Fruit fly (Drosophila melanogaster) whole organism, embryonic: Measurements from ENCODE around the gene CG3339.

Source experiments
- CG1024 ChIP-seq: fragments of 200-800 bp; sonication (Bioruptor generic); IDR thresholded peaks from 2 replicates; pipeline ENCODE4 v1.3.6; 2022; ENCODE audit warnings: missing biosample characterization, missing genetic modification characterization
- CG10462 ChIP-seq: fragments of 200-800 bp; sonication (Bioruptor generic); optimal IDR thresholded peaks from 2 replicates; lab custom pipeline; 2016; ENCODE audit warnings: missing biosample characterization, missing genetic modification characterization
- CG14667 ChIP-seq: fragments of 200-800 bp; sonication (Bioruptor generic); IDR thresholded peaks from 2 replicates; pipeline ENCODE4 v1.3.6; 2022; ENCODE audit warnings: missing biosample characterization, missing genetic modification characterization
- CG15479 ChIP-seq: fragments of 200-800 bp; sonication (Bioruptor generic); optimal IDR thresholded peaks from 3 replicates; lab custom pipeline; 2019; ENCODE audit warnings: missing biosample characterization, mild to moderate bottlenecking, missing genetic modification characterization, moderate library complexity
- CG15696 ChIP-seq: fragments of 200-800 bp; sonication (Bioruptor generic); optimal IDR thresholded peaks from 2 replicates; lab custom pipeline; 2019; ENCODE audit warnings: missing biosample characterization, mild to moderate bottlenecking, missing genetic modification characterization, moderate library complexity
- CG16813 ChIP-seq: fragments of 200-800 bp; sonication (Bioruptor generic); IDR thresholded peaks from 3 replicates; pipeline ENCODE4 v1.3.6; 2022; ENCODE audit warnings: missing biosample characterization, missing genetic modification characterization; ENCODE audit not compliant: partially characterized antibody
- CG18619 ChIP-seq: fragments of 200-800 bp; sonication (Bioruptor generic); optimal IDR thresholded peaks from 3 replicates; lab custom pipeline; 2017; ENCODE audit warnings: missing biosample characterization, mild to moderate bottlenecking, missing genetic modification characterization
- CG2129 ChIP-seq: fragments of 200-800 bp; sonication (Bioruptor generic); IDR thresholded peaks from 2 replicates; pipeline ENCODE4 v1.3.6; 2022; ENCODE audit warnings: missing biosample characterization, missing genetic modification characterization; ENCODE audit not compliant: partially characterized antibody
- CG2889 ChIP-seq: fragments of 200-800 bp; sonication (Bioruptor generic); IDR thresholded peaks from 3 replicates; pipeline ENCODE4 v1.3.6; 2022; ENCODE audit warnings: missing biosample characterization, missing genetic modification characterization
- CG33557 ChIP-seq: fragments of 200-800 bp; sonication (Bioruptor generic); optimal IDR thresholded peaks from 2 replicates; lab custom pipeline; 2019; ENCODE audit warnings: missing biosample characterization, mild to moderate bottlenecking, missing genetic modification characterization, moderate library complexity
- CG34376 ChIP-seq: fragments of 200-800 bp; sonication (Bioruptor generic); optimal IDR thresholded peaks from 2 replicates; lab custom pipeline; 2018; ENCODE audit warnings: missing biosample characterization, mild to moderate bottlenecking, missing genetic modification characterization
- CG34422 ChIP-seq: fragments of 200-800 bp; sonication (Bioruptor generic); IDR thresholded peaks from 3 replicates; pipeline ENCODE4 v1.3.6; 2022; ENCODE audit warnings: missing biosample characterization, missing genetic modification characterization
- CG4707 ChIP-seq: fragments of 200-800 bp; sonication (Bioruptor generic); optimal IDR thresholded peaks from 2 replicates; lab custom pipeline; 2018; ENCODE audit warnings: missing biosample characterization, mild to moderate bottlenecking, missing genetic modification characterization, moderate library complexity
- CG6654 ChIP-seq: fragments of 200-800 bp; sonication (Bioruptor generic); optimal IDR thresholded peaks from 2 replicates; lab custom pipeline; 2017; ENCODE audit warnings: missing biosample characterization, mild to moderate bottlenecking, missing genetic modification characterization
- CG6813 ChIP-seq: fragments of 200-800 bp; sonication (Bioruptor generic); optimal IDR thresholded peaks from 2 replicates; lab custom pipeline; 2017; ENCODE audit warnings: missing biosample characterization, missing genetic modification characterization, mild to moderate bottlenecking, moderate library complexity, missing genetic modification reagents
- CG7271 ChIP-seq: fragments of 200-800 bp; sonication (Bioruptor generic); optimal IDR thresholded peaks from 2 replicates; lab custom pipeline; 2018; ENCODE audit warnings: missing biosample characterization, mild to moderate bottlenecking, missing genetic modification characterization, moderate library complexity
- CG7357 ChIP-seq: fragments of 200-800 bp; sonication (Bioruptor generic); IDR thresholded peaks from 3 replicates; pipeline ENCODE4 v1.3.6; 2022; ENCODE audit warnings: missing biosample characterization, missing genetic modification characterization
- CG7372 ChIP-seq: fragments of 200-800 bp; sonication (Bioruptor generic); IDR thresholded peaks from 2 replicates; pipeline ENCODE4 v1.3.6; 2022; ENCODE audit warnings: missing biosample characterization, missing genetic modification characterization
- CG8765 ChIP-seq: fragments of 200-800 bp; sonication (Bioruptor generic); IDR thresholded peaks from 2 replicates; pipeline ENCODE4 v1.3.6; 2022; ENCODE audit warnings: missing biosample characterization, missing genetic modification characterization
- CrebB ChIP-seq: fragments of 200-800 bp; sonication (Bioruptor generic); optimal IDR thresholded peaks from 3 replicates; lab custom pipeline; 2018; ENCODE audit warnings: missing biosample characterization, mild to moderate bottlenecking, missing genetic modification characterization
- Ets97D ChIP-seq: fragments of 200-800 bp; sonication (Bioruptor generic); optimal IDR thresholded peaks from 3 replicates; lab custom pipeline; 2016; ENCODE audit warnings: missing biosample characterization, missing genetic modification characterization
- Gsc ChIP-seq: fragments of 200-800 bp; sonication (Bioruptor generic); IDR thresholded peaks from 2 replicates; pipeline ENCODE4 v1.3.6; 2022; ENCODE audit warnings: missing biosample characterization, missing genetic modification characterization
- HLH4C ChIP-seq: fragments of 200-800 bp; sonication (Bioruptor generic); IDR thresholded peaks from 3 replicates; pipeline ENCODE4 v1.3.6; 2022; ENCODE audit warnings: missing biosample characterization, missing genetic modification characterization; ENCODE audit not compliant: partially characterized antibody
- HmgZ ChIP-seq: fragments of 200-800 bp; sonication (Bioruptor generic); optimal IDR thresholded peaks from 2 replicates; lab custom pipeline; 2018; ENCODE audit warnings: missing biosample characterization, mild to moderate bottlenecking, missing genetic modification characterization
- Jarid2 ChIP-seq: fragments of 200-800 bp; sonication (Bioruptor generic); optimal IDR thresholded peaks from 3 replicates; lab custom pipeline; 2017; ENCODE audit warnings: mild to moderate bottlenecking, missing biosample characterization, missing genetic modification reagents, missing genetic modification characterization
- Lim3 ChIP-seq: fragments of 200-800 bp; sonication (Bioruptor generic); IDR thresholded peaks from 2 replicates; pipeline ENCODE4 v1.3.6; 2022; ENCODE audit warnings: missing biosample characterization, missing genetic modification characterization
- Mes4 ChIP-seq: fragments of 200-800 bp; sonication (Bioruptor generic); optimal IDR thresholded peaks from 2 replicates; lab custom pipeline; 2016; ENCODE audit warnings: missing biosample characterization, missing genetic modification characterization
- NC2β ChIP-seq: fragments of 200-800 bp; sonication (Bioruptor generic); optimal IDR thresholded peaks from 2 replicates; lab custom pipeline; 2016; ENCODE audit warnings: missing biosample characterization, missing genetic modification characterization
- Sin3A ChIP-seq: fragments of >200 bp; optimal IDR thresholded peaks from 2 replicates; lab custom pipeline; 2018
- Sox102F ChIP-seq: fragments of 200-800 bp; sonication (Bioruptor generic); optimal IDR thresholded peaks from 2 replicates; lab custom pipeline; 2018; ENCODE audit warnings: missing biosample characterization, mild to moderate bottlenecking, missing genetic modification characterization, moderate library complexity
- Stat92E ChIP-seq, 3 experiments: fragments of >200 bp in 2 of 3; fragments of 200-800 bp in 1 of 3; sonication (Bioruptor generic) in 1 of 3; optimal IDR thresholded peaks; 2 replicates each; lab custom pipeline; 2017 to 2019; ENCODE audit warnings: missing biosample characterization in 3 of 3, missing genetic modification characterization in 3 of 3, mild to moderate bottlenecking in 1 of 3, moderate library complexity in 1 of 3
- TFAM ChIP-seq: fragments of 200-800 bp; sonication (Bioruptor generic); optimal IDR thresholded peaks from 2 replicates; lab custom pipeline; 2017; ENCODE audit warnings: missing biosample characterization, missing genetic modification characterization, inconsistent platforms
- cg ChIP-seq: fragments of 200-800 bp; sonication (Bioruptor generic); optimal IDR thresholded peaks from 3 replicates; lab custom pipeline; 2019; ENCODE audit warnings: missing biosample characterization, mild to moderate bottlenecking, missing genetic modification characterization, moderate library complexity
- chm ChIP-seq: fragments of 200-800 bp; sonication (Bioruptor generic); IDR thresholded peaks from 2 replicates; pipeline ENCODE4 v1.3.6; 2022; ENCODE audit warnings: missing biosample characterization, missing genetic modification characterization
- emc ChIP-seq: fragments of 200-800 bp; sonication (Bioruptor generic); optimal IDR thresholded peaks from 2 replicates; lab custom pipeline; 2016; ENCODE audit warnings: missing biosample characterization, missing genetic modification characterization
- ewg ChIP-seq: fragments of 200-800 bp; sonication (Bioruptor generic); optimal IDR thresholded peaks from 3 replicates; lab custom pipeline; 2017; ENCODE audit warnings: mild to moderate bottlenecking, missing biosample characterization, missing genetic modification reagents, missing genetic modification characterization
- gem ChIP-seq: fragments of 200-800 bp; sonication (Bioruptor generic); optimal IDR thresholded peaks from 2 replicates; lab custom pipeline; 2019; ENCODE audit warnings: missing biosample characterization, mild to moderate bottlenecking, missing genetic modification characterization, moderate library complexity
- her ChIP-seq: fragments of 200-800 bp; sonication (Bioruptor generic); optimal IDR thresholded peaks from 2 replicates; lab custom pipeline; 2016; ENCODE audit warnings: missing biosample characterization, missing genetic modification characterization
- kah ChIP-seq: fragments of 200-800 bp; sonication (Bioruptor generic); optimal IDR thresholded peaks from 2 replicates; lab custom pipeline; 2018; ENCODE audit warnings: missing biosample characterization, mild to moderate bottlenecking, missing genetic modification characterization
- lilli ChIP-seq: fragments of 200-800 bp; sonication (Bioruptor generic); optimal IDR thresholded peaks from 3 replicates; lab custom pipeline; 2016; ENCODE audit warnings: missing biosample characterization, missing genetic modification characterization
- mirr ChIP-seq: fragments of 200-800 bp; sonication (Bioruptor generic); optimal IDR thresholded peaks from 3 replicates; lab custom pipeline; 2018; ENCODE audit warnings: missing biosample characterization, mild to moderate bottlenecking, missing genetic modification characterization
- nom ChIP-seq: fragments of 200-800 bp; sonication (Bioruptor generic); optimal IDR thresholded peaks from 2 replicates; lab custom pipeline; 2017; ENCODE audit warnings: missing biosample characterization, missing genetic modification characterization, mild to moderate bottlenecking, moderate library complexity, missing genetic modification reagents
- pros ChIP-seq: fragments of 200-800 bp; sonication (Bioruptor generic); optimal IDR thresholded peaks from 3 replicates; lab custom pipeline; 2019; ENCODE audit warnings: missing biosample characterization, mild to moderate bottlenecking, missing genetic modification characterization, moderate library complexity
- stwl ChIP-seq: fragments of 200-800 bp; sonication (Bioruptor generic); optimal IDR thresholded peaks from 3 replicates; lab custom pipeline; 2018; ENCODE audit warnings: missing biosample characterization, mild to moderate bottlenecking, missing genetic modification characterization, moderate library complexity
- tx ChIP-seq: fragments of 200-800 bp; sonication (Bioruptor generic); optimal IDR thresholded peaks from 2 replicates; lab custom pipeline; 2016; ENCODE audit warnings: missing biosample characterization, missing genetic modification characterization
- vfl ChIP-seq: fragments of 200-800 bp; sonication (Bioruptor generic); optimal IDR thresholded peaks from 2 replicates; lab custom pipeline; 2016; ENCODE audit warnings: missing biosample characterization, missing genetic modification characterization
- wek ChIP-seq: fragments of 200-800 bp; sonication (Bioruptor generic); optimal IDR thresholded peaks from 3 replicates; lab custom pipeline; 2018; ENCODE audit warnings: missing biosample characterization, mild to moderate bottlenecking, missing genetic modification characterization, moderate library complexity
- zen2 ChIP-seq: fragments of 200-800 bp; sonication (Bioruptor generic); IDR thresholded peaks from 3 replicates; pipeline ENCODE4 v1.3.6; 2022; ENCODE audit warnings: missing biosample characterization, missing genetic modification characterization; ENCODE audit not compliant: partially characterized antibody

The CG3339 gene

dm6 chr3R:27263434-27264215 is 58.5 kb downstream of the CG3339 start, which contains the start of gene woc (continued):
- TF ChIP-seq nom (GFP tag; lab: Kevin White, UChicago) (peak; percentile 88), Gsc (GFP tag; lab: Robert Waterston, UW) (no peak), tx (GFP tag; lab: Kevin White, UChicago) (peak; percentile 49), CG14667 (GFP tag; lab: Robert Waterston, UW) (no peak), HmgZ (tag; lab: Kevin White, UChicago) (peak; percentile 49), CrebB (tag; lab: Kevin White, UChicago) (no peak), CG1024 (GFP tag; lab: Robert Waterston, UW) (0 out of 2 replicates have a peak, but pooled peaks have one; percentile 2), CG6654 (no peak), CG18619 (GFP tag; lab: Kevin White, UChicago) (peak; percentile 61), CG8765 (GFP tag; lab: Robert Waterston, UW) (0 out of 2 replicates have a peak, but pooled peaks have one; percentile 6), ewg (GFP tag; lab: Kevin White, UChicago) (no peak), chm (GFP tag; lab: Robert Waterston, UW) (peak; percentile 63; the same call in 1 of the 2 replicates), CG10462 (GFP tag; lab: Kevin White, UChicago) (peak; percentile 6), lilli (peak; percentile 79), wek (GFP tag; lab: Kevin White, UChicago) (no peak), CG34376 (no peak), CG4707 (GFP tag; lab: Kevin White, UChicago) (no peak), CG7357 (peak; percentile 54; the same call in 1 of the 3 replicates), CG15479 (GFP tag; lab: Kevin White, UChicago) (peak; percentile 85), CG7372 (GFP tag; lab: Robert Waterston, UW) (no peak), CG2889 (GFP tag; lab: Robert Waterston, UW) (0 out of 3 replicates have a peak, but pooled peaks have one; percentile 40), CG15696 (tag; lab: Kevin White, UChicago) (no peak), NC2β (peak; percentile 56), Sox102F (GFP tag; lab: Kevin White, UChicago) (no peak), vfl (GFP tag; lab: Kevin White, UChicago) (peak; percentile 52), Stat92E (GFP tag; optimal IDR thresholded peaks at IDR 0.05; lab: Kevin White, UChicago) (peak in 1 of 3 experiments; percentile 22), gem (no peak), her (GFP tag; lab: Kevin White, UChicago) (peak; percentile 60), kah (no peak), CG6813 (GFP tag; lab: Kevin White, UChicago) (peak; percentile 40), Lim3 (GFP tag; lab: Robert Waterston, UW) (no peak), mirr (GFP tag; lab: Kevin White, UChicago) (no peak), Jarid2 (GFP tag; lab: Kevin White, UChicago) (no peak), CG2129 (peak; percentile 37; the same call in 1 of the 2 replicates), pros (no peak), emc (GFP tag; lab: Kevin White, UChicago) (no peak), zen2 (GFP tag; lab: Robert Waterston, UW) (peak; percentile 95), HLH4C (GFP tag; lab: Robert Waterston, UW) (peak; percentile 85), TFAM (GFP tag; lab: Kevin White, UChicago) (no peak), CG7271 (tag; lab: Kevin White, UChicago) (no peak), cg (GFP tag; lab: Kevin White, UChicago) (peak; percentile 98), CG34422 (GFP tag; lab: Robert Waterston, UW) (peak; percentile 96), Mes4 (GFP tag; lab: Kevin White, UChicago) (no peak), CG16813 (peak; percentile 71), Sin3A (peak; percentile 86), CG33557 (GFP tag; lab: Kevin White, UChicago) (no peak), Ets97D (GFP tag; lab: Kevin White, UChicago) (peak; percentile 76), stwl (tag; lab: Kevin White, UChicago) (peak; percentile 90)
